Worm (Caenorhabditis elegans) whole organism, L2 larva: ENCODE data around the gene ZK418.6.

Source experiments
- C34F6.9 ChIP-seq: fragments of 150-350 bp; optimal IDR thresholded peaks from 2 replicates; lab custom pipeline; 2014; ENCODE audit warnings: missing biosample characterization, missing genetic modification characterization
- R02D3.7 ChIP-seq: fragments of 150-350 bp; optimal IDR thresholded peaks from 2 replicates; lab custom pipeline; 2014; ENCODE audit warnings: missing biosample characterization, missing genetic modification characterization
- Y55F3AM.14 ChIP-seq: fragments of 200-800 bp; sonication (Bioruptor generic); optimal IDR thresholded peaks from 2 replicates; lab custom pipeline; 2018; ENCODE audit warnings: mild to moderate bottlenecking, missing genetic modification characterization, missing compliant biosample characterization
- ZK546.5 ChIP-seq: sonication (generic microtip); optimal IDR thresholded peaks from 2 replicates; lab custom pipeline; 2017; ENCODE audit warnings: missing biosample characterization, missing genetic modification characterization
- alr-1 ChIP-seq: fragments of 150-350 bp; optimal IDR thresholded peaks from 2 replicates; lab custom pipeline; 2014; ENCODE audit warnings: missing biosample characterization, missing genetic modification characterization
- ama-1 ChIP-seq: fragments of 150-350 bp; optimal IDR thresholded peaks from 2 replicates; lab custom pipeline; 2018; ENCODE audit warnings: inconsistent platforms
- blmp-1 ChIP-seq: sonication (generic microtip); optimal IDR thresholded peaks from 2 replicates; lab custom pipeline; 2017; ENCODE audit warnings: missing genetic modification characterization, mild to moderate bottlenecking, missing compliant biosample characterization, antibody characterized with exemption, moderate library complexity; ENCODE audit not compliant: insufficient read depth
- ceh-82 ChIP-seq: fragments of 150-350 bp; optimal IDR thresholded peaks from 2 replicates; lab custom pipeline; 2014; ENCODE audit warnings: missing biosample characterization, missing genetic modification characterization
- crh-2 ChIP-seq: sonication (generic microtip); optimal IDR thresholded peaks from 2 replicates; lab custom pipeline; 2017; ENCODE audit warnings: missing biosample characterization, missing genetic modification characterization
- dmd-4 ChIP-seq: sonication (generic microtip); optimal IDR thresholded peaks from 2 replicates; lab custom pipeline; 2017; ENCODE audit warnings: missing biosample characterization, missing genetic modification characterization
- egl-27 ChIP-seq: sonication (generic microtip); optimal IDR thresholded peaks from 3 replicates; lab custom pipeline; 2017; ENCODE audit warnings: missing biosample characterization, missing genetic modification reagents, missing genetic modification characterization
- fos-1 ChIP-seq: fragments of 150-350 bp; optimal IDR thresholded peaks from 2 replicates; lab custom pipeline; 2014; ENCODE audit warnings: missing biosample characterization, missing genetic modification characterization
- gmeb-1 ChIP-seq: fragments of 150-350 bp; optimal IDR thresholded peaks from 2 replicates; lab custom pipeline; 2014; ENCODE audit warnings: missing biosample characterization, missing genetic modification characterization
- lin-13 ChIP-seq: fragments of 150-350 bp; optimal IDR thresholded peaks from 2 replicates; lab custom pipeline; 2014; ENCODE audit warnings: missing biosample characterization, missing genetic modification reagents, missing genetic modification characterization
- lin-39 ChIP-seq: fragments of 150-350 bp; optimal IDR thresholded peaks from 2 replicates; lab custom pipeline; 2014; ENCODE audit warnings: missing biosample characterization, missing genetic modification reagents, missing genetic modification characterization
- lsy-2 ChIP-seq, 2 experiments: fragments of 150-350 bp in 1 of 2; sonication (generic microtip) in 1 of 2; optimal IDR thresholded peaks; 2 replicates each; lab custom pipeline; 2014 to 2017; ENCODE audit warnings: missing biosample characterization in 2 of 2, missing genetic modification characterization in 2 of 2
- mab-5 ChIP-seq: fragments of 150-350 bp; optimal IDR thresholded peaks from 2 replicates; lab custom pipeline; 2014; ENCODE audit warnings: missing biosample characterization, missing genetic modification characterization
- mdl-1 ChIP-seq, 2 experiments: fragments of 150-350 bp in 1 of 2; sonication (generic microtip) in 1 of 2; optimal IDR thresholded peaks; 2 replicates each; lab custom pipeline; 2017; ENCODE audit warnings: missing biosample characterization in 2 of 2, missing genetic modification characterization in 2 of 2
- nhr-10 ChIP-seq: sonication (generic microtip); optimal IDR thresholded peaks from 2 replicates; lab custom pipeline; 2017; ENCODE audit warnings: missing biosample characterization, missing genetic modification characterization
- nhr-11 ChIP-seq: fragments of 150-350 bp; optimal IDR thresholded peaks from 2 replicates; lab custom pipeline; 2014; ENCODE audit warnings: missing biosample characterization, missing genetic modification characterization
- nhr-129 ChIP-seq: fragments of 150-350 bp; optimal IDR thresholded peaks from 2 replicates; lab custom pipeline; 2014; ENCODE audit warnings: missing biosample characterization, missing genetic modification characterization
- nhr-23 ChIP-seq: fragments of 150-350 bp; optimal IDR thresholded peaks from 2 replicates; lab custom pipeline; 2014; ENCODE audit warnings: missing biosample characterization, missing genetic modification reagents, missing genetic modification characterization
- nhr-25 ChIP-seq: fragments of 150-350 bp; sonication (generic microtip); optimal IDR thresholded peaks from 3 replicates; lab custom pipeline; 2014; ENCODE audit warnings: missing biosample characterization, missing genetic modification characterization
- nhr-6 ChIP-seq: fragments of 150-350 bp; optimal IDR thresholded peaks from 2 replicates; lab custom pipeline; 2014; ENCODE audit warnings: missing biosample characterization, missing genetic modification characterization
- nhr-77 ChIP-seq: fragments of 150-350 bp; optimal IDR thresholded peaks from 2 replicates; lab custom pipeline; 2014; ENCODE audit warnings: missing biosample characterization, missing genetic modification characterization
- skn-1 ChIP-seq: sonication (generic microtip); optimal IDR thresholded peaks from 2 replicates; lab custom pipeline; 2017; ENCODE audit warnings: missing biosample characterization, missing genetic modification characterization
- sma-3 ChIP-seq: sonication (generic microtip); optimal IDR thresholded peaks from 2 replicates; lab custom pipeline; 2016; ENCODE audit warnings: missing genetic modification reagents, missing genetic modification characterization, missing compliant biosample characterization
- sma-9 ChIP-seq, 2 experiments: fragments of 150-350 bp in 1 of 2; sonication (generic microtip) in 1 of 2; optimal IDR thresholded peaks; 2 replicates each; lab custom pipeline; 2014 to 2016; ENCODE audit warnings: missing genetic modification characterization in 2 of 2, mild to moderate bottlenecking in 1 of 2, missing biosample characterization in 1 of 2, missing compliant biosample characterization in 1 of 2, missing genetic modification reagents in 1 of 2, moderate library complexity in 1 of 2
- unc-39 ChIP-seq: fragments of 150-350 bp; optimal IDR thresholded peaks from 2 replicates; lab custom pipeline; 2014; ENCODE audit warnings: missing biosample characterization, missing genetic modification characterization
- unc-55 ChIP-seq: fragments of 150-350 bp; sonication (generic microtip); optimal IDR thresholded peaks from 3 replicates; lab custom pipeline; 2014; ENCODE audit warnings: missing biosample characterization, missing genetic modification reagents, missing genetic modification characterization
- unc-62 ChIP-seq: fragments of 150-350 bp; optimal IDR thresholded peaks from 2 replicates; lab custom pipeline; 2014; ENCODE audit warnings: missing biosample characterization, missing genetic modification reagents, missing genetic modification characterization
- ztf-1 ChIP-seq: fragments of 200-800 bp; sonication (Bioruptor generic); conservative IDR thresholded peaks from 2 replicates; pipeline ENCODE4 v1.3.6; 2022; ENCODE audit warnings: missing genetic modification characterization, missing compliant biosample characterization
- ztf-11 ChIP-seq: sonication (generic microtip); optimal IDR thresholded peaks from 2 replicates; lab custom pipeline; 2017; ENCODE audit warnings: missing biosample characterization, missing genetic modification characterization
- ztf-4 ChIP-seq: fragments of 150-350 bp; optimal IDR thresholded peaks from 2 replicates; lab custom pipeline; 2014; ENCODE audit warnings: missing biosample characterization, missing genetic modification characterization

The ZK418.6 gene

DNA sequence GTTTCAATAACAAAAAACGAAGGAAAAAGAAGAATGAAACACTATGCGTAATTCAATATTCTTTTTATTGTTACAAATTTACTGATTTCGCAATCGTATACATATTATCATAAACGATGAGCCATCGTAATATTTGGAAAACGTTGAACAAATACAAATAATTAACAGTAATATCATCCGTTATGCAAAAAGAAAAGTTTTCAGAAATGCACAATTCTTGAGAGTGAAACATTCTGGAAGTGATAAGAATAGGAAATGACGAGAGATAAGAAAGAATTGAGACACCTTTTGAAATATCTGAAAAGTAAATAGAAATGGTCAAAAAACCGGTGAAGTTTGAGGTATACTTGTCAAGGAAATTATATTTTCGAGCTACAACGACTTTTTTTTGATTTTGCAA is 2.9 kb upstream of the ZK418.6 start:
- no peak for TF ChIP-seq Y55F3AM.14
- TF ChIP-seq ztf-1 (GFP tag; lab: Robert Waterston, UW): no peak
- TF ChIP-seq nhr-77 (tag; lab: Kevin White, UChicago): no peak
- no peak for TF ChIP-seq mdl-1 (tag; optimal IDR thresholded peaks at IDR 0.05; lab: Kevin White, UChicago)
- peak; percentile 76 for TF ChIP-seq fos-1 (tag; lab: Kevin White, UChicago)

DNA sequence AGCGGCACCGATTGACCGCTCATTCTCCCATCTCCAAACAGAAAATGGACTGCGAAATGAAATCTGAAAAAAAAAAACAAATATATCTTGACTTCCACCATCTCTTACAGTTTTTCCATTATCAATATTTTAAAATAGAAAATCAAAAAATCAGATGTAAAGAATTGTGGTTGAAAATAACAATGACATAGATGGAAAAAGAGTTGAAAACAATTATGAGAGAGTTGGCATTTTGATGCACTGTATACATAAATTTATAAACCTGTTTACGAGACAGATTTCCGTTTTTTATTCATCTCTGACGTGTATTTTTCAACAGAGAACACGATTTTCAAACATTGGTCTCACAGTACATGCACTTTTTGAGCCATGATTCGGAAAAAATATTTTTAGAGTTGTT is 2.1 kb upstream of the ZK418.6 start, which contains the start of gene ZK418.7:
ZK418.7 (minus strand) TSS at position 101 of the 400 bp plus-strand sequence.
- TF ChIP-seq dmd-4: no peak
- no peak for TF ChIP-seq Y55F3AM.14
- no peak for TF ChIP-seq ceh-82 (tag; lab: Kevin White, UChicago)
- no peak for TF ChIP-seq mdl-1 (tag; optimal IDR thresholded peaks at IDR 0.05; lab: Kevin White, UChicago)
- no peak for TF ChIP-seq skn-1 (tag; lab: Kevin White, UChicago)
- no peak for TF ChIP-seq nhr-10 (tag; lab: Kevin White, UChicago)
- no peak for TF ChIP-seq sma-3
- TF ChIP-seq ztf-4 (tag; lab: Kevin White, UChicago): no peak
- no peak for TF ChIP-seq R02D3.7 (tag; lab: Kevin White, UChicago)
- TF ChIP-seq lin-13 (GFP tag; lab: Kevin White, UChicago): no peak
- TF ChIP-seq, all 48 proteins: peak for 0

DNA sequence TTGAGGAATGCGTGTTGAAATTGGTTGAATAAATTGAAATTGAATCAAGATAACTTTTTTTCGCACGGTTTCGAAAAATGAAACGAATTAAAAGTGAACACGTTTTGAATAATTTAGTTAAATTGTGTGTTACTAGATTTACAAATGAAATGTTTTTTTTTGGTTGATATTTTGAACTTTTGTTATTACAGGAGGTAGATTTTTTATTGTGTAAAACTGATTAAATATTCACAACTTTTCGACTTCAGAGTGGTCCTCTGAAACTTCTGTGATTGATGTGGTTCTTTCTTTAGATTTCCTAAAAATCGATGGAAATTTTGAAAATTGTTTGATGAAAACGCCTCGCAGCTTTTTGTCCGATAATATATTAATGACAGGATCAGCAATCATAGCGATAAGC is 2.3 kb downstream of the ZK418.6 start, which contains the start of gene ZK418.13:
ZK418.13 (minus strand) TSS at position 101 of the 400 bp plus-strand sequence.
- TF ChIP-seq unc-39 (tag; lab: Kevin White, UChicago) (no peak), ztf-11 (tag; lab: Kevin White, UChicago) (no peak), sma-3 (no peak)

DNA sequence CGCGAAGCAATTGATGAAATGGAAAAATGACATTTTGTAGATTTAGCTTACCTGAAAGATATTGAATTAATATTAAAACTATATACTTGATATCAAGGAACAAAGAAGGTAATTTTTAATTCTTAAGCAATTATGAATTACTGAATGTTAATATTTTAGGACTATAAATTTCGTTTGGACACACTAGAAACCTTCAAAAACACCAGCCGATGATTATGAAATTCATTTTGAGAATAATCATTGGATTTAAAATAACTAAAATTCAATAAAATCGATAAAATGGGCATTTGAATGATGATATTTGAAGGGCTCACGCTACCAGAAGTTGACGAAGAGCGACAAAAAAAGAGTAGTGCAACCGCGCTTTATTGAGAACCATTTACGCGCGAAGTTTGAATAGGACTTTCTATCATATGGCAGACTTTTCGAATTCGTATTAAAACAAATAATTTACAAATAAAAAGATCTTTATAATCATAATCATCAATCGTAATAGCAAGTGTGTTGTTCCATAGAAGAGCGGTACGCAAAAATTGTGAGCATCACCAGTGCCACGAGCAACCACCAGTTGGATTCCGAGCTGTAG is 4.7 kb downstream of the ZK418.6 start, which contains the start of gene ZK418.5:
ZK418.5 (minus strand) TSS at position 51 of the 586 bp plus-strand sequence.
- TF ChIP-seq nhr-25 (tag; lab: Kevin White, UChicago): no peak
- peak; percentile 28 for TF ChIP-seq sma-9 (GFP tag; optimal IDR thresholded peaks at IDR 0.05; lab: Kevin White, UChicago)
- no peak for TF ChIP-seq sma-9 (tag; optimal IDR thresholded peaks at IDR 0.05; lab: Kevin White, UChicago)
- no peak for TF ChIP-seq nhr-11 (tag; lab: Kevin White, UChicago)
- peak; percentile 25 for TF ChIP-seq mab-5 (tag; lab: Kevin White, UChicago)
- TF ChIP-seq lin-13 (GFP tag; lab: Kevin White, UChicago): peak; percentile 45
- no peak for TF ChIP-seq fos-1 (tag; lab: Kevin White, UChicago)
- TF ChIP-seq R02D3.7 (tag; lab: Kevin White, UChicago): no peak
- TF ChIP-seq Y55F3AM.14: no peak
- TF ChIP-seq dmd-4: no peak
- peak; percentile 97 for TF ChIP-seq gmeb-1 (tag; lab: Kevin White, UChicago)
- no peak for TF ChIP-seq alr-1 (tag; lab: Kevin White, UChicago)
- peak; percentile 55 for TF ChIP-seq nhr-129
- no peak for TF ChIP-seq nhr-23 (tag; lab: Kevin White, UChicago)
- peak; percentile 56 for TF ChIP-seq C34F6.9
- TF ChIP-seq sma-3: peak; percentile 41
- peak; percentile 70 for TF ChIP-seq unc-55 (GFP tag; lab: Kevin White, UChicago)
- TF ChIP-seq egl-27: peak; percentile 3
- TF ChIP-seq skn-1 (tag; lab: Kevin White, UChicago): peak; percentile 28
- TF ChIP-seq lsy-2 (tag; optimal IDR thresholded peaks at IDR 0.05; lab: Kevin White, UChicago): peak; percentile 30 to 77
- TF ChIP-seq crh-2 (tag; lab: Kevin White, UChicago): peak; percentile 49
- no peak for TF ChIP-seq unc-62 (GFP tag; lab: Kevin White, UChicago)
- TF ChIP-seq, all 48 proteins: peak for 12

DNA sequence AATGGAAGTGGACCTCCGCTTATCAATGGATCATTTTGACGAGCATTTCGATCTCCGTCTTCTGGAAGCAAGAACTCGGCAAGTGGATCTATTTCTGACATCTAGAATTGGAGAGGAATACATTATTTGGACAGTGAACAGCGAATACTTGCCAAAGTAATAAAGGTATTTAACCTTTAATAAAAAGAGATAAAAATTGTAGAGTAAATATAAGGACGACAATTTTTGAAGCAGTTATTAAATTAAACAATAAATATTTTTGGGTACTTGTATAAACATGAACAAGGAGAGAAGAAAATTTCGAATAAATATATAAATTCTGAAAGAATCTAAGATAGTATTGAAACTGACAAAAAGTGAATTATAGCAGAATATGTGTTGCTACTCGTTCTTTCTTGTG is 6.2 kb downstream of the ZK418.6 start, which contains the start of gene lin-37:
lin-37 (minus strand) TSS at position 101 of the 400 bp plus-strand sequence.
- no peak for TF ChIP-seq nhr-10 (tag; lab: Kevin White, UChicago)
- no peak for TF ChIP-seq fos-1 (tag; lab: Kevin White, UChicago)
- TF ChIP-seq ama-1: no peak
- no peak for TF ChIP-seq mdl-1 (tag; optimal IDR thresholded peaks at IDR 0.05; lab: Kevin White, UChicago)

DNA sequence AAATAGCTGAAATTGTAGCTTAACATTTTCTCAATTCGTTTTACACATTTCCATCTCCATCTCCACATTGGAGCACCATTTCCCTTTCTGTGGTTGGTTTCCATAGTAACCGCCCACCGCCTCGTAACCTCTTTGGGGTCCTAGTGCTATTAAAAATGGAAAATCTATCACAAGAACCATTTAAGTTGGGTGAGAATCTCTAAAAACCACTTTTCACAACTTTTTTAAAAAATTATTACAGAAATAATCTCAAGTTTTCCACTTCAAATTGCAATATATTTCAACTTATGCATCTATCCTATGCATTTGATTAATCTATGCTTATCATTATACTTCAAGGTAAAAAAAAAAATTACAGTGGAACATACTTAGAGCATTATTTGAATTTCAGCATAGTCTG is 8.7 kb downstream of the ZK418.6 start, which contains the start of gene tmem-17:
tmem-17 (plus strand) TSS at position 301 of the 400 bp plus-strand sequence.
- TF ChIP-seq nhr-129: no peak
- TF ChIP-seq blmp-1 (tag; lab: Kevin White, UChicago): no peak
- no peak for TF ChIP-seq egl-27
- TF ChIP-seq nhr-77 (tag; lab: Kevin White, UChicago): no peak
- TF ChIP-seq skn-1 (tag; lab: Kevin White, UChicago): no peak
- TF ChIP-seq lin-39: no peak
- no peak for TF ChIP-seq ZK546.5 (tag; lab: Kevin White, UChicago)
- TF ChIP-seq Y55F3AM.14: no peak
- TF ChIP-seq nhr-6 (tag; lab: Kevin White, UChicago): no peak
